Worm (Caenorhabditis elegans) whole organism, midembryonic: Measurements from ENCODE around the gene D1079.1.

Experiments used
- flt-1 ChIP-seq: fragments of 200-800 bp; sonication (Bioruptor generic); IDR thresholded peaks from 2 replicates; pipeline ENCODE4 v1.3.6; 2022; ENCODE audit warnings: missing genetic modification characterization, missing compliant biosample characterization
- klf-2 ChIP-seq: fragments of 200-800 bp; sonication (Bioruptor generic); conservative IDR thresholded peaks from 2 replicates; pipeline ENCODE4 v1.3.6; 2022; ENCODE audit warnings: missing genetic modification reagents, missing genetic modification characterization, missing compliant biosample characterization
- ztf-23 ChIP-seq: fragments of 200-800 bp; sonication (Bioruptor generic); IDR thresholded peaks from 2 replicates; pipeline ENCODE4 v1.3.6; 2022; ENCODE audit warnings: missing genetic modification reagents, missing genetic modification characterization, missing compliant biosample characterization

DNA sequence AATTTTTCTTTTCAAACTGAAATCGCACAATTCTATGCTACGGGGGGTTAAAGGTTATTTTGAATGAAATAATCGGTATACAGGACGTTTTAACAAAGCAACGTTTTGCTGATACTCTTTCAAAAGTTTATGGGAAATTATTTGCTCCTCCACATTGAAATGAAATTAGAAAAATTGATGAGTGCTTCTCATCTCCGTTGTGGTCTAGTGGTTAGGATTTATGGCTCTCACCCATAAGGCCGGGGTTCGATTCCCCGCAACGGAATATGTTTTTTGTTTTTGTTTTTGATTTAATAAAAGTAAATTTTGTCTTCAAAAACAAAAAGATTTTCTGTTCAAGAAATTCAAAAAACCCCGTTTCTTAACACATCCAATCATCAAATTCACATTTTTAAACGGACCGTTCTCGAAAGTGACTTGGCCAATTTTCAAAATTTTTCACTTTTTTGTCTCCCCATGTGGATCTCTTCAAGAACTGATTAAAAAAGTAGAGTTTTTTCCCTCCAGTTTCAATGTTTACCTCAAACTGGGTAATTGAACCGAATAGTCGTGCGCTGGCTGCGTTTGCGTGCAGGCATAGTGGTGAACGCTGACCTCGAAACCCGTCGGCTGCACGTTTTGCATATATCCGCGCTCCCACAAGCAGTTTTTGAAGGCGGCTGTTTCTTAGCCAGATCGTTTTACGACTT, 6.8 kb downstream of the D1079.1 start:
- no peak for TF ChIP-seq klf-2
- TF ChIP-seq flt-1: no peak
- TF ChIP-seq ztf-23: no peak
